Worm (Caenorhabditis elegans) whole organism, L2 larva: ENCODE data around the gene F07C4.6.

Experiments used
- F13H6.1 ChIP-seq: sonication (generic microtip); optimal IDR thresholded peaks from 2 replicates; lab custom pipeline; 2016; ENCODE audit warnings: missing genetic modification characterization, missing compliant biosample characterization
- ZK546.5 ChIP-seq: sonication (generic microtip); optimal IDR thresholded peaks from 2 replicates; lab custom pipeline; 2017; ENCODE audit warnings: missing biosample characterization, missing genetic modification characterization
- alr-1 ChIP-seq: fragments of 150-350 bp; optimal IDR thresholded peaks from 2 replicates; lab custom pipeline; 2014; ENCODE audit warnings: missing biosample characterization, missing genetic modification characterization
- aly-2 ChIP-seq: fragments of 150-350 bp; optimal IDR thresholded peaks from 2 replicates; lab custom pipeline; 2014; ENCODE audit warnings: missing biosample characterization, missing genetic modification characterization
- ama-1 ChIP-seq: fragments of 150-350 bp; optimal IDR thresholded peaks from 2 replicates; lab custom pipeline; 2018; ENCODE audit warnings: inconsistent platforms
- blmp-1 ChIP-seq: sonication (generic microtip); optimal IDR thresholded peaks from 2 replicates; lab custom pipeline; 2017; ENCODE audit warnings: missing genetic modification characterization, mild to moderate bottlenecking, missing compliant biosample characterization, antibody characterized with exemption, moderate library complexity; ENCODE audit not compliant: insufficient read depth
- egl-27 ChIP-seq: sonication (generic microtip); optimal IDR thresholded peaks from 3 replicates; lab custom pipeline; 2017; ENCODE audit warnings: missing biosample characterization, missing genetic modification reagents, missing genetic modification characterization
- fos-1 ChIP-seq: fragments of 150-350 bp; optimal IDR thresholded peaks from 2 replicates; lab custom pipeline; 2014; ENCODE audit warnings: missing biosample characterization, missing genetic modification characterization
- lin-13 ChIP-seq: fragments of 150-350 bp; optimal IDR thresholded peaks from 2 replicates; lab custom pipeline; 2014; ENCODE audit warnings: missing biosample characterization, missing genetic modification reagents, missing genetic modification characterization
- mdl-1 ChIP-seq, 2 experiments: fragments of 150-350 bp in 1 of 2; sonication (generic microtip) in 1 of 2; optimal IDR thresholded peaks; 2 replicates each; lab custom pipeline; 2017; ENCODE audit warnings: missing biosample characterization in 2 of 2, missing genetic modification characterization in 2 of 2
- nhr-10 ChIP-seq: sonication (generic microtip); optimal IDR thresholded peaks from 2 replicates; lab custom pipeline; 2017; ENCODE audit warnings: missing biosample characterization, missing genetic modification characterization
- nhr-11 ChIP-seq: fragments of 150-350 bp; optimal IDR thresholded peaks from 2 replicates; lab custom pipeline; 2014; ENCODE audit warnings: missing biosample characterization, missing genetic modification characterization
- nhr-21 ChIP-seq: fragments of 150-350 bp; optimal IDR thresholded peaks from 2 replicates; lab custom pipeline; 2014; ENCODE audit warnings: missing biosample characterization, missing genetic modification characterization
- nhr-25 ChIP-seq: fragments of 150-350 bp; sonication (generic microtip); optimal IDR thresholded peaks from 3 replicates; lab custom pipeline; 2014; ENCODE audit warnings: missing biosample characterization, missing genetic modification characterization
- skn-1 ChIP-seq: sonication (generic microtip); optimal IDR thresholded peaks from 2 replicates; lab custom pipeline; 2017; ENCODE audit warnings: missing biosample characterization, missing genetic modification characterization
- sma-9 ChIP-seq, 2 experiments: fragments of 150-350 bp in 1 of 2; sonication (generic microtip) in 1 of 2; optimal IDR thresholded peaks; 2 replicates each; lab custom pipeline; 2014 to 2016; ENCODE audit warnings: missing genetic modification characterization in 2 of 2, mild to moderate bottlenecking in 1 of 2, missing biosample characterization in 1 of 2, missing compliant biosample characterization in 1 of 2, missing genetic modification reagents in 1 of 2, moderate library complexity in 1 of 2
- unc-55 ChIP-seq: fragments of 150-350 bp; sonication (generic microtip); optimal IDR thresholded peaks from 3 replicates; lab custom pipeline; 2014; ENCODE audit warnings: missing biosample characterization, missing genetic modification reagents, missing genetic modification characterization
- zag-1 ChIP-seq: fragments of 150-350 bp; optimal IDR thresholded peaks from 2 replicates; lab custom pipeline; 2014; ENCODE audit warnings: missing biosample characterization, missing genetic modification characterization

F07C4.6 gene

ce11 chrV:7675904-7676303 is 49.3 kb downstream of the F07C4.6 start, which contains the start of gene C12D5.3:
Gene C12D5.3, plus strand, starts transcription at chrV:7676204.
- no peak for TF ChIP-seq aly-2 (tag; lab: Kevin White, UChicago)
- TF ChIP-seq ama-1 (lab: Kevin White, UChicago): no peak
- no peak for TF ChIP-seq nhr-11
- no peak for TF ChIP-seq nhr-21 (tag; lab: Kevin White, UChicago)
- TF ChIP-seq sma-9 (GFP tag; optimal IDR thresholded peaks at IDR 0.05; lab: Kevin White, UChicago): no peak
- no peak for TF ChIP-seq sma-9 (tag; optimal IDR thresholded peaks at IDR 0.05; lab: Kevin White, UChicago)
- TF ChIP-seq fos-1 (tag; lab: Kevin White, UChicago): no peak
- no peak for TF ChIP-seq egl-27 (tag; lab: Kevin White, UChicago)
- TF ChIP-seq alr-1: no peak
- no peak for TF ChIP-seq ZK546.5 (tag; lab: Kevin White, UChicago)
- TF ChIP-seq mdl-1 (tag; optimal IDR thresholded peaks at IDR 0.05; lab: Kevin White, UChicago): no peak
- TF ChIP-seq blmp-1 (tag; lab: Kevin White, UChicago): no peak
- no peak for TF ChIP-seq unc-55 (GFP tag; lab: Kevin White, UChicago)
- no peak for TF ChIP-seq skn-1 (tag; lab: Kevin White, UChicago)
- TF ChIP-seq F13H6.1 (tag; lab: Kevin White, UChicago): no peak
- TF ChIP-seq nhr-10 (tag; lab: Kevin White, UChicago): no peak
- TF ChIP-seq lin-13 (GFP tag; lab: Kevin White, UChicago): no peak
- TF ChIP-seq nhr-25 (tag; lab: Kevin White, UChicago): no peak
- no peak for TF ChIP-seq zag-1 (tag; lab: Kevin White, UChicago)
